Worm (Caenorhabditis elegans) whole organism, L1 larva: ENCODE results near the gene col-116.

Experiments
- F16B12.6 ChIP-seq: fragments of 150-350 bp; optimal IDR thresholded peaks from 2 replicates; lab custom pipeline; 2014; ENCODE audit warnings: missing biosample characterization, missing genetic modification characterization
- aha-1 ChIP-seq: fragments of 150-350 bp; optimal IDR thresholded peaks from 2 replicates; lab custom pipeline; 2014; ENCODE audit warnings: missing biosample characterization, missing genetic modification characterization
- aly-2 ChIP-seq: fragments of 150-350 bp; optimal IDR thresholded peaks from 2 replicates; lab custom pipeline; 2014; ENCODE audit warnings: missing biosample characterization, missing genetic modification characterization
- ama-1 ChIP-seq: fragments of 150-350 bp; optimal IDR thresholded peaks from 2 replicates; lab custom pipeline; 2014
- blmp-1 ChIP-seq: fragments of 150-350 bp; optimal IDR thresholded peaks from 2 replicates; lab custom pipeline; 2014; ENCODE audit warnings: missing biosample characterization, missing genetic modification characterization
- ceh-63 ChIP-seq: fragments of 200-800 bp; sonication (Bioruptor generic); optimal IDR thresholded peaks from 2 replicates; lab custom pipeline; 2018; ENCODE audit warnings: mild to moderate bottlenecking, missing genetic modification characterization, missing compliant biosample characterization
- ceh-82 ChIP-seq, 3 experiments: fragments of 150-350 bp in 1 of 3; sonication (generic microtip) in 2 of 3; optimal IDR thresholded peaks; 2 replicates each; lab custom pipeline; 2014 to 2017; ENCODE audit warnings: missing biosample characterization in 3 of 3, missing genetic modification characterization in 3 of 3
- ceh-90 ChIP-seq: sonication (generic microtip); optimal IDR thresholded peaks from 2 replicates; lab custom pipeline; 2016; ENCODE audit warnings: missing genetic modification characterization, missing compliant biosample characterization
- ces-1 ChIP-seq: fragments of 150-350 bp; optimal IDR thresholded peaks from 2 replicates; lab custom pipeline; 2014; ENCODE audit warnings: missing biosample characterization, missing genetic modification reagents, missing genetic modification characterization
- dsc-1 ChIP-seq: sonication (generic microtip); optimal IDR thresholded peaks from 2 replicates; lab custom pipeline; 2016; ENCODE audit warnings: mild to moderate bottlenecking, missing genetic modification characterization, missing compliant biosample characterization
- egl-13 ChIP-seq: sonication (generic microtip); optimal IDR thresholded peaks from 2 replicates; lab custom pipeline; 2016; ENCODE audit warnings: missing genotype, missing genetic modification reagents, missing genetic modification characterization, missing compliant biosample characterization
- egl-27 ChIP-seq, 2 experiments: fragments of 150-350 bp in 1 of 2; sonication (generic microtip); optimal IDR thresholded peaks; 3 replicates each; lab custom pipeline; 2017 to 2018; ENCODE audit warnings: missing biosample characterization in 2 of 2, missing genetic modification characterization in 2 of 2, missing genetic modification reagents in 2 of 2
- elt-2 ChIP-seq: sonication (generic microtip); optimal IDR thresholded peaks from 2 replicates; lab custom pipeline; 2016; ENCODE audit warnings: missing genetic modification characterization, mild to moderate bottlenecking, inconsistent platforms, missing compliant biosample characterization, missing genetic modification reagents
- fkh-10 ChIP-seq: sonication (generic microtip); optimal IDR thresholded peaks from 2 replicates; lab custom pipeline; 2017; ENCODE audit warnings: missing biosample characterization, missing genetic modification reagents, missing genetic modification characterization
- fkh-4 ChIP-seq: sonication (generic microtip); optimal IDR thresholded peaks from 2 replicates; lab custom pipeline; 2016; ENCODE audit warnings: missing compliant biosample characterization, missing genetic modification characterization, borderline replicate concordance
- fkh-8 ChIP-seq: sonication (generic microtip); optimal IDR thresholded peaks from 2 replicates; lab custom pipeline; 2016; ENCODE audit warnings: mild to moderate bottlenecking, missing genetic modification characterization, missing compliant biosample characterization
- fos-1 ChIP-seq: fragments of 150-350 bp; optimal IDR thresholded peaks from 2 replicates; lab custom pipeline; 2014; ENCODE audit warnings: missing biosample characterization, missing genetic modification characterization
- grh-1 ChIP-seq: fragments of 200-800 bp; sonication (Bioruptor generic); IDR thresholded peaks from 2 replicates; pipeline ENCODE4 v1.3.6; 2022; ENCODE audit warnings: missing genetic modification reagents, missing genetic modification characterization, missing compliant biosample characterization
- hlh-4 ChIP-seq: sonication (generic microtip); optimal IDR thresholded peaks from 2 replicates; lab custom pipeline; 2016; ENCODE audit warnings: mild to moderate bottlenecking, missing genetic modification characterization, missing compliant biosample characterization
- hpl-2 ChIP-seq: fragments of 150-350 bp; optimal IDR thresholded peaks from 2 replicates; lab custom pipeline; 2014; ENCODE audit warnings: missing biosample characterization, missing genetic modification reagents, missing genetic modification characterization
- irx-1 ChIP-seq: sonication (generic microtip); optimal IDR thresholded peaks from 2 replicates; lab custom pipeline; 2016; ENCODE audit warnings: missing genetic modification characterization, missing compliant biosample characterization
- isw-1 ChIP-seq: fragments of 200-800 bp; sonication (Bioruptor generic); IDR thresholded peaks from 2 replicates; pipeline ENCODE4 v1.3.6; 2022; ENCODE audit warnings: missing genetic modification characterization, missing compliant biosample characterization
- lin-14 ChIP-seq: fragments of 200-800 bp; sonication (Bioruptor generic); optimal IDR thresholded peaks from 2 replicates; lab custom pipeline; 2018; ENCODE audit warnings: mild to moderate bottlenecking, missing genetic modification characterization, moderate library complexity, missing compliant biosample characterization
- lin-15B ChIP-seq: fragments of 150-350 bp; sonication (generic microtip); optimal IDR thresholded peaks from 3 replicates; lab custom pipeline; 2014; ENCODE audit warnings: missing biosample characterization, missing genetic modification characterization
- lsy-2 ChIP-seq, 2 experiments: fragments of 150-350 bp; optimal IDR thresholded peaks; 2 replicates each; lab custom pipeline; 2014; ENCODE audit warnings: missing biosample characterization in 2 of 2, missing genetic modification characterization in 2 of 2
- mab-9 ChIP-seq: fragments of 200-800 bp; sonication (Bioruptor generic); IDR thresholded peaks from 2 replicates; pipeline ENCODE4 v1.3.6; 2022; ENCODE audit warnings: missing genetic modification reagents, missing genetic modification characterization, missing compliant biosample characterization
- mef-2 ChIP-seq: fragments of 150-350 bp; optimal IDR thresholded peaks from 2 replicates; lab custom pipeline; 2014; ENCODE audit warnings: missing biosample characterization, missing genetic modification characterization
- nhr-11 ChIP-seq: fragments of 150-350 bp; optimal IDR thresholded peaks from 2 replicates; lab custom pipeline; 2014; ENCODE audit warnings: missing biosample characterization, missing genetic modification characterization
- nhr-12 ChIP-seq: sonication (generic microtip); optimal IDR thresholded peaks from 2 replicates; lab custom pipeline; 2017; ENCODE audit warnings: missing biosample characterization, missing genetic modification characterization
- nhr-20 ChIP-seq: sonication (generic microtip); optimal IDR thresholded peaks from 2 replicates; lab custom pipeline; 2016; ENCODE audit warnings: mild to moderate bottlenecking, missing genetic modification characterization, missing compliant biosample characterization
- nhr-71 ChIP-seq: sonication (generic microtip); optimal IDR thresholded peaks from 2 replicates; lab custom pipeline; 2016; ENCODE audit warnings: mild to moderate bottlenecking, missing genetic modification characterization, moderate library complexity, missing compliant biosample characterization
- nhr-76 ChIP-seq: sonication (generic microtip); optimal IDR thresholded peaks from 2 replicates; lab custom pipeline; 2017; ENCODE audit warnings: missing biosample characterization, missing genetic modification characterization
- nhr-77 ChIP-seq: fragments of 150-350 bp; optimal IDR thresholded peaks from 2 replicates; lab custom pipeline; 2014; ENCODE audit warnings: missing biosample characterization, missing genetic modification characterization
- nhr-84 ChIP-seq: sonication (generic microtip); optimal IDR thresholded peaks from 2 replicates; lab custom pipeline; 2017; ENCODE audit warnings: missing biosample characterization, missing genetic modification characterization
- nhr-85 ChIP-seq: sonication (generic microtip); peaks from one replicate; lab custom pipeline; 2016; ENCODE audit warnings: missing genetic modification characterization, inconsistent platforms, missing compliant biosample characterization
- pqm-1 ChIP-seq: sonication (generic microtip); optimal IDR thresholded peaks from 3 replicates; lab custom pipeline; 2017; ENCODE audit warnings: missing biosample characterization, missing genetic modification characterization
- rnt-1 ChIP-seq: sonication (generic microtip); optimal IDR thresholded peaks from 2 replicates; lab custom pipeline; 2016; ENCODE audit warnings: mild to moderate bottlenecking, missing genetic modification characterization, moderate library complexity, missing compliant biosample characterization
- snpc-4 ChIP-seq: fragments of 150-350 bp; optimal IDR thresholded peaks from 2 replicates; lab custom pipeline; 2014; ENCODE audit warnings: missing biosample characterization, missing genetic modification characterization
- snu-23 ChIP-seq: sonication (generic microtip); optimal IDR thresholded peaks from 2 replicates; lab custom pipeline; 2016; ENCODE audit warnings: missing genetic modification characterization, missing compliant biosample characterization
- sox-4 ChIP-seq: sonication (generic microtip); optimal IDR thresholded peaks from 2 replicates; lab custom pipeline; 2016; ENCODE audit warnings: missing genetic modification characterization, missing compliant biosample characterization
- sup-37 ChIP-seq: fragments of 200-800 bp; sonication (Bioruptor generic); optimal IDR thresholded peaks from 2 replicates; lab custom pipeline; 2018; ENCODE audit warnings: mild to moderate bottlenecking, missing genetic modification characterization, missing compliant biosample characterization
- tbx-2 ChIP-seq: sonication (generic microtip); optimal IDR thresholded peaks from 2 replicates; lab custom pipeline; 2016; ENCODE audit warnings: missing genetic modification characterization, missing compliant biosample characterization
- tlp-1 ChIP-seq: fragments of 150-350 bp; optimal IDR thresholded peaks from 2 replicates; lab custom pipeline; 2014; ENCODE audit warnings: missing biosample characterization, missing genetic modification characterization
- unc-130 ChIP-seq: fragments of 150-350 bp; optimal IDR thresholded peaks from 2 replicates; lab custom pipeline; 2017; ENCODE audit warnings: missing biosample characterization, missing genetic modification characterization, inconsistent platforms
- unc-30 ChIP-seq: sonication (generic microtip); optimal IDR thresholded peaks from 2 replicates; lab custom pipeline; 2017; ENCODE audit warnings: missing biosample characterization, missing genetic modification characterization
- unc-62 ChIP-seq: fragments of 150-350 bp; optimal IDR thresholded peaks from 2 replicates; lab custom pipeline; 2014; ENCODE audit warnings: missing biosample characterization, missing genetic modification reagents, missing genetic modification characterization
- xbp-1 ChIP-seq: sonication (generic microtip); optimal IDR thresholded peaks from 2 replicates; lab custom pipeline; 2016; ENCODE audit warnings: missing genetic modification characterization, missing compliant biosample characterization
- zip-4 ChIP-seq: fragments of 200-800 bp; sonication (Bioruptor generic); optimal IDR thresholded peaks from 2 replicates; lab custom pipeline; 2018; ENCODE audit warnings: mild to moderate bottlenecking, missing genetic modification characterization, moderate library complexity, missing compliant biosample characterization
- ztf-11 ChIP-seq, 2 experiments: sonication (generic microtip); optimal IDR thresholded peaks; 2 replicates each; lab custom pipeline; 2016 to 2017; ENCODE audit warnings: missing genetic modification characterization in 2 of 2, missing biosample characterization in 1 of 2, missing compliant biosample characterization in 1 of 2
- ztf-4 ChIP-seq: fragments of 150-350 bp; optimal IDR thresholded peaks from 2 replicates; lab custom pipeline; 2014; ENCODE audit warnings: missing biosample characterization, missing genetic modification characterization

col-116 gene

DNA sequence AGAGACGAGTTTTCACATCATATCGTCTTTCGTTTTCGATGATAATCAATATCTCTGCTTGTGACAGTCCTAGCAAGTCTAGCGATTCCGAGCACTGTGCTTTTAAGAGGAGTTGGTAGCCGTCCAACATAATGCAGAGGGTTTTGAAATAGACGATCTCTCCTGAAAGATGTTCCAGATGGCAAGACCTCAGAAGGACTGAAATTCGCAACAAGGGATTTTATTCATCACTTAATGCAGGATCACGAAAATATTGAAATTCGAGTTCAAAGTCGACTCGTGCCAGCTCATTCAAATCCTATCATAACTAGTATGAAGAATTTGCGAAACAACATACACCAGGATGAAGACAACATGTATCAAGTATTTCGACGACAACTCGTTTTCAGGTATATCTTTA lies 21.8 kb downstream of the col-116 start, which contains the start of gene D2096.7:
TSS of gene D2096.7 (minus strand) at position 130 of the 400 bp plus-strand sequence.
- peak; percentile 43 for TF ChIP-seq aly-2
- 0 out of 2 replicates have a peak, but pooled peaks have one; percentile 11 for TF ChIP-seq grh-1 (GFP tag; lab: Robert Waterston, UW)
- no peak for TF ChIP-seq ztf-11 (tag; optimal IDR thresholded peaks at IDR 0.05; lab: Kevin White, UChicago)

DNA sequence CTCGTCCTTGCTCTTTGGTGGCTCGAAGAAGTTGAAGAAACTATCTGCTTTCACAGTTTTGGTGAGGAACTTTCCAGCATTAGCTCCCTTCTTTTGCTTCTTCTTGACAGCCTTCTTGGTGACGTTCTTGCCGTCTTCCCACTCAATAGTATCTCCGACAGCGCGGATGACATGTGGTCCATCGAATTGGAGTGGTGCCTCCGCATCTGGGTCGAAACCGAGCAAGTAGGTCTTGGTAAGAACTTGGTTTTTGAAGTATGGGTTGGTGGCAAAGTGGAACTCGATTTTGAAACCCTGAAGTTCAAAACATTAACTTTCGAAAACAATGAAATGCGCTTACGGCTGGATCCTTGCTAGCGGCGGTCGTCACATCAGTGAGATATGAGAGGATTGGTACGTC lies 22.6 kb downstream of the col-116 start:
- no peak for TF ChIP-seq ceh-90 (tag; lab: Kevin White, UChicago)
- TF ChIP-seq nhr-77 (tag; lab: Kevin White, UChicago) = no peak
- no peak for TF ChIP-seq sox-4 (tag; lab: Kevin White, UChicago)
- no peak for TF ChIP-seq ztf-4 (tag; lab: Kevin White, UChicago)
- no peak for TF ChIP-seq fkh-10 (GFP tag; lab: Kevin White, UChicago)
- no peak for TF ChIP-seq sup-37 (GFP tag; lab: Kevin White, UChicago)
- TF ChIP-seq snu-23 (GFP tag; lab: Kevin White, UChicago) = no peak
- no peak for TF ChIP-seq ama-1 (lab: Kevin White, UChicago)
- no peak for TF ChIP-seq elt-2 (tag; lab: Kevin White, UChicago)
- no peak for TF ChIP-seq unc-30 (tag; lab: Kevin White, UChicago)
- no peak for TF ChIP-seq unc-62 (GFP tag; lab: Kevin White, UChicago)
- TF ChIP-seq nhr-11 (tag; lab: Kevin White, UChicago) = no peak
- no peak for TF ChIP-seq lsy-2 (tag; optimal IDR thresholded peaks at IDR 0.05; lab: Kevin White, UChicago)
- no peak for TF ChIP-seq fos-1 (tag; lab: Kevin White, UChicago)
- TF ChIP-seq snpc-4 (tag; lab: Kevin White, UChicago) = no peak
- TF ChIP-seq hpl-2 = no peak
- no peak for TF ChIP-seq hlh-4 (tag; lab: Kevin White, UChicago)
- no peak for TF ChIP-seq pqm-1 (tag; lab: Kevin White, UChicago)
- TF ChIP-seq irx-1 (tag; lab: Kevin White, UChicago) = no peak
- no peak for TF ChIP-seq aha-1 (tag; lab: Kevin White, UChicago)

DNA sequence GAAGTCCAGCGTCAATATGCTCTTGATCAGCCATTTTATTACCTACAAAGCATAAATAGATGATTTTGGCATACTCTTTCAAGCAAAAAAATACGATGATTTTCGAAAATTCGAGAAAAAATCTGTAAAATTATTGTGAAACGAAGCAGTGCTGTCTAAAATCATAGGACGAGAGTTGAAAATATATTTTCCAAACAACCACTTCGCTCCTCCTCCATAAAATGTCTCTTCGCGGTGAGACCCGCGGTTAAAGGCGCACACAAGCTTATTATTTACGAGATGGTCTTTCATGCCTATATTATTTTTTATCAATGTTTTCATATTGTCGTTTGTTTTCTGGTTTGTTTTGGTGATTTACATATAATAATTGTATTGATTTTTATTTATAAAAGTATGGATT lies 23.6 kb downstream of the col-116 start, which contains the start of gene nap-1:
TSS of gene nap-1 (minus strand) at position 42 of the 400 bp plus-strand sequence.
- peak; percentile 71 for TF ChIP-seq nhr-85
- peak; percentile 23 for TF ChIP-seq egl-13
- peak; percentile 71 for TF ChIP-seq xbp-1
- TF ChIP-seq zip-4 (GFP tag; lab: Kevin White, UChicago) = no peak
- peak; percentile 69 for TF ChIP-seq fkh-8 (tag; lab: Kevin White, UChicago)
- peak in 1 of 2 experiments; percentile 9 for TF ChIP-seq egl-27 (tag; optimal IDR thresholded peaks at IDR 0.05; lab: Kevin White, UChicago)
- TF ChIP-seq ceh-63 (GFP tag; lab: Kevin White, UChicago) = no peak
- peak; percentile 84 for TF ChIP-seq lin-14 (GFP tag; lab: Kevin White, UChicago)
- peak; percentile 45 for TF ChIP-seq fos-1 (tag; lab: Kevin White, UChicago)
- no peak for TF ChIP-seq fkh-10 (GFP tag; lab: Kevin White, UChicago)
- peak; percentile 48 for TF ChIP-seq dsc-1 (tag; lab: Kevin White, UChicago)
- peak; percentile 66 for TF ChIP-seq tbx-2 (tag; lab: Kevin White, UChicago)
- TF ChIP-seq tlp-1 (tag; lab: Kevin White, UChicago) = no peak
- TF ChIP-seq mab-9 (GFP tag; lab: Robert Waterston, UW) = no peak
- peak; percentile 47 for TF ChIP-seq F16B12.6 (tag; lab: Kevin White, UChicago)
- no peak for TF ChIP-seq hpl-2
- TF ChIP-seq nhr-20 (tag; lab: Kevin White, UChicago) = peak; percentile 79
- no peak for TF ChIP-seq nhr-84
- peak; percentile 85 for TF ChIP-seq unc-130 (tag; lab: Kevin White, UChicago)
- TF ChIP-seq ztf-4 (tag; lab: Kevin White, UChicago) = no peak
- peak; percentile 59 for TF ChIP-seq isw-1 (GFP tag; lab: Robert Waterston, UW)
- TF ChIP-seq nhr-77 (tag; lab: Kevin White, UChicago) = peak; percentile 61
- no peak for TF ChIP-seq mef-2
- no peak for TF ChIP-seq nhr-12 (tag; lab: Kevin White, UChicago)
- peak; percentile 78 for TF ChIP-seq rnt-1 (tag; lab: Kevin White, UChicago)
- peak; percentile 65 to 86 (median 78) for TF ChIP-seq ceh-82 (tag; optimal IDR thresholded peaks at IDR 0.05; lab: Kevin White, UChicago)
- TF ChIP-seq ces-1 (GFP tag; lab: Kevin White, UChicago) = no peak
- TF ChIP-seq fkh-4 = no peak
- no peak for TF ChIP-seq hlh-4 (tag; lab: Kevin White, UChicago)
- TF ChIP-seq nhr-76 = no peak
- no peak for TF ChIP-seq sup-37 (GFP tag; lab: Kevin White, UChicago)
- TF ChIP-seq blmp-1 (tag; lab: Kevin White, UChicago) = peak; percentile 77
- TF ChIP-seq nhr-11 (tag; lab: Kevin White, UChicago) = no peak
- peak; percentile 85 for TF ChIP-seq nhr-71 (tag; lab: Kevin White, UChicago)
- peak; percentile 23 for TF ChIP-seq elt-2 (tag; lab: Kevin White, UChicago)
- peak; percentile 58 for TF ChIP-seq lin-15B
